Worm (Caenorhabditis elegans): ENCODE results near the gene hrpu-1.

DNA sequence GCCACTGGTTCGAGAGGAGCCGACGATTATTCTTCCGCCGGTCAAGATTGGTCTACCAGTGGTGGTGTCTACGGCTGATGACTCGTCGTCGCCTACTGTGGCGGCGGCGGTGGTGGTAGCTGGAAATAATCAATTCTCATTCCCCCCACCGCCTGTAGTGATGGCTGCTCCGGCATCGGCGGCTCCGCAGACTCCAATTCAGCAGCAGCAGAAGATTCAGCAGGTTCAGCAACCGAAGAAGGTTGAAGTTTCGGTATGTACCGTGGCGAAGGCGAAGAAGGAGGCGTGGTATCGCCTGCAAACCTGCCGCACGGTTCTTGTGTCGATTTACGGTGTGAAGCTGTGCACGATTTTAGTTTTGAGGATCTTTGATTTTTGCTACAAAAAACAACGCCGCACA is 6.7 kb downstream of the hrpu-1 start:
- TF ChIP-seq lin-39 (tag; optimal IDR thresholded peaks at IDR 0.05): no peak
- no peak for TF ChIP-seq daf-12 (tag; optimal IDR thresholded peaks at IDR 0.05)

All from whole organism, L3 larva.